Worm (Caenorhabditis elegans) whole organism, L3 larva: ENCODE measurements around the gene T09F5.2.
"Not testable (repeated sequence)": the region's sequence is repeated elsewhere in the genome, so short reads cannot be mapped to it uniquely, and the experiment has no call there.

Experiments used
- R02D3.7 ChIP-seq: fragments of 150-350 bp; optimal IDR thresholded peaks from 2 replicates; lab custom pipeline; 2014; ENCODE audit warnings: missing biosample characterization, missing genetic modification characterization
- egl-5 ChIP-seq: fragments of 150-350 bp; optimal IDR thresholded peaks from 2 replicates; lab custom pipeline; 2017; ENCODE audit warnings: missing biosample characterization, missing genetic modification reagents, missing genetic modification characterization, inconsistent platforms
- elt-2 ChIP-seq: sonication (generic microtip); optimal IDR thresholded peaks from 2 replicates; lab custom pipeline; 2016; ENCODE audit warnings: missing genetic modification reagents, mild to moderate bottlenecking, missing genetic modification characterization, missing compliant biosample characterization
- nhr-237 ChIP-seq: fragments of 150-350 bp; optimal IDR thresholded peaks from 2 replicates; lab custom pipeline; 2014; ENCODE audit warnings: missing biosample characterization, missing genetic modification characterization
- nhr-67 ChIP-seq: fragments of 150-350 bp; optimal IDR thresholded peaks from 2 replicates; lab custom pipeline; 2014; ENCODE audit warnings: missing biosample characterization, missing genetic modification characterization
- nhr-77 ChIP-seq: fragments of 150-350 bp; optimal IDR thresholded peaks from 2 replicates; lab custom pipeline; 2014; ENCODE audit warnings: missing biosample characterization, missing genetic modification characterization
- pha-4 ChIP-seq: fragments of 150-350 bp; optimal IDR thresholded peaks from 2 replicates; lab custom pipeline; 2014; ENCODE audit warnings: missing biosample characterization, missing genetic modification reagents, missing genetic modification characterization
- sea-2 ChIP-seq: fragments of 150-350 bp; sonication (generic microtip); optimal IDR thresholded peaks from 4 replicates; lab custom pipeline; 2014; ENCODE audit warnings: missing biosample characterization, missing genetic modification reagents, missing genetic modification characterization
- snpc-4 ChIP-seq: fragments of 150-350 bp; optimal IDR thresholded peaks from 2 replicates; lab custom pipeline; 2014; ENCODE audit warnings: missing biosample characterization, missing genetic modification characterization
- ztf-4 ChIP-seq: fragments of 150-350 bp; optimal IDR thresholded peaks from 2 replicates; lab custom pipeline; 2014; ENCODE audit warnings: missing biosample characterization, missing genetic modification characterization

ce11 chrV:15105893-15106598, 44.7 kb upstream of the T09F5.2 start, which contains the start of gene C01G10.14:
- TF ChIP-seq R02D3.7 (tag; lab: Kevin White, UChicago); egl-5 (tag; lab: Kevin White, UChicago); ztf-4 (tag; lab: Kevin White, UChicago); nhr-237 (tag; lab: Kevin White, UChicago); elt-2 (tag; lab: Kevin White, UChicago); nhr-77 (tag; lab: Kevin White, UChicago); snpc-4 (tag; lab: Kevin White, UChicago); pha-4 (tag; lab: Kevin White, UChicago); sea-2 (GFP tag; lab: Kevin White, UChicago); nhr-67 (tag; lab: Kevin White, UChicago): not testable (repeated sequence)
